Fruit fly (Drosophila melanogaster) whole organism, prepupa: ENCODE results near the gene CG1575.

Experiments used
- Gug ChIP-seq: fragments of 200-800 bp; sonication (Bioruptor generic); IDR thresholded peaks from 2 replicates; pipeline ENCODE4 v1.3.6; 2022; ENCODE audit warnings: missing biosample characterization, missing genetic modification characterization
- Hr4 ChIP-seq: fragments of 200-800 bp; sonication (Bioruptor generic); optimal IDR thresholded peaks from 3 replicates; lab custom pipeline; 2016; ENCODE audit warnings: missing biosample characterization, missing genetic modification characterization
- Sox102F ChIP-seq: fragments of 200-800 bp; sonication (Bioruptor generic); optimal IDR thresholded peaks from 2 replicates; lab custom pipeline; 2016; ENCODE audit warnings: missing biosample characterization, mild to moderate bottlenecking, missing genetic modification characterization
- eg ChIP-seq: fragments of 200-800 bp; sonication (Bioruptor generic); IDR thresholded peaks from 3 replicates; pipeline ENCODE4 v1.3.6; 2022; ENCODE audit warnings: missing biosample characterization, missing genetic modification characterization
- fkh ChIP-seq: fragments of 200-800 bp; sonication (Bioruptor generic); optimal IDR thresholded peaks from 3 replicates; lab custom pipeline; 2017; ENCODE audit warnings: missing biosample characterization, mild to moderate bottlenecking, missing genetic modification characterization, moderate library complexity

dm6 chrX:8152718-8153117, 35.9 kb downstream of the CG1575 start, which contains the start of gene CG18262:
- no peak for TF ChIP-seq Sox102F (GFP tag; lab: Kevin White, UChicago)
- TF ChIP-seq Gug (GFP tag; lab: Robert Waterston, UW) = no peak
- no peak for TF ChIP-seq eg (GFP tag; lab: Robert Waterston, UW)
- no peak for TF ChIP-seq Hr4 (GFP tag; lab: Kevin White, UChicago)
- no peak for TF ChIP-seq fkh (GFP tag; lab: Kevin White, UChicago)
